Worm (Caenorhabditis elegans) whole organism, L3 larva: Measurements from ENCODE around the gene F46H5.2.

Experiments
- R02D3.7 ChIP-seq: fragments of 150-350 bp; optimal IDR thresholded peaks from 2 replicates; lab custom pipeline; 2014; ENCODE audit warnings: missing biosample characterization, missing genetic modification characterization
- ZK546.5 ChIP-seq: sonication (generic microtip); optimal IDR thresholded peaks from 2 replicates; lab custom pipeline; 2017; ENCODE audit warnings: missing biosample characterization, missing genetic modification characterization
- aly-2 ChIP-seq: fragments of 150-350 bp; optimal IDR thresholded peaks from 2 replicates; lab custom pipeline; 2014; ENCODE audit warnings: missing biosample characterization, missing genetic modification characterization
- ama-1 ChIP-seq: fragments of 150-350 bp; optimal IDR thresholded peaks from 2 replicates; lab custom pipeline; 2018
- ceh-16 ChIP-seq: sonication (generic microtip); optimal IDR thresholded peaks from 2 replicates; lab custom pipeline; 2017; ENCODE audit warnings: missing biosample characterization, missing genetic modification characterization
- ceh-28 ChIP-seq: fragments of 150-350 bp; optimal IDR thresholded peaks from 2 replicates; lab custom pipeline; 2014; ENCODE audit warnings: missing biosample characterization, missing genetic modification reagents, missing genetic modification characterization
- ceh-82 ChIP-seq: fragments of 150-350 bp; optimal IDR thresholded peaks from 2 replicates; lab custom pipeline; 2014; ENCODE audit warnings: missing biosample characterization, missing genetic modification characterization
- ceh-9 ChIP-seq: sonication (generic microtip); optimal IDR thresholded peaks from 2 replicates; lab custom pipeline; 2018; ENCODE audit warnings: missing biosample characterization, missing genetic modification characterization
- daf-12 ChIP-seq: fragments of 150-350 bp; optimal IDR thresholded peaks from 2 replicates; lab custom pipeline; 2014; ENCODE audit warnings: missing biosample characterization, missing genetic modification reagents, missing genetic modification characterization
- egl-27 ChIP-seq: sonication (generic microtip); optimal IDR thresholded peaks from 4 replicates; lab custom pipeline; 2017; ENCODE audit warnings: missing biosample characterization, missing genetic modification reagents, missing genetic modification characterization
- egl-5 ChIP-seq: fragments of 150-350 bp; optimal IDR thresholded peaks from 2 replicates; lab custom pipeline; 2017; ENCODE audit warnings: missing biosample characterization, missing genetic modification reagents, missing genetic modification characterization, inconsistent platforms
- elt-1 ChIP-seq: fragments of 150-350 bp; optimal IDR thresholded peaks from 2 replicates; lab custom pipeline; 2014; ENCODE audit warnings: missing biosample characterization, missing genetic modification characterization
- elt-2 ChIP-seq: sonication (generic microtip); optimal IDR thresholded peaks from 2 replicates; lab custom pipeline; 2016; ENCODE audit warnings: missing genetic modification reagents, mild to moderate bottlenecking, missing genetic modification characterization, missing compliant biosample characterization
- elt-3 ChIP-seq, 3 experiments: fragments of 150-350 bp in 1 of 3; sonication (generic microtip) in 2 of 3; optimal IDR thresholded peaks; 2 replicates in 2 of 3; 4 replicates in 1 of 3; lab custom pipeline; 2014 to 2017; ENCODE audit warnings: missing biosample characterization in 3 of 3, missing genetic modification characterization in 3 of 3
- eor-1 ChIP-seq, 2 experiments: fragments of 150-350 bp; optimal IDR thresholded peaks; 2 replicates each; lab custom pipeline; 2014 to 2018; ENCODE audit warnings: missing biosample characterization in 2 of 2, missing genetic modification characterization in 2 of 2
- fkh-10 ChIP-seq: sonication (generic microtip); optimal IDR thresholded peaks from 2 replicates; lab custom pipeline; 2017; ENCODE audit warnings: missing biosample characterization, missing genetic modification reagents, missing genetic modification characterization
- fkh-2 ChIP-seq: fragments of 150-350 bp; optimal IDR thresholded peaks from 2 replicates; lab custom pipeline; 2014; ENCODE audit warnings: missing biosample characterization, missing genetic modification reagents, missing genetic modification characterization
- fos-1 ChIP-seq: fragments of 150-350 bp; optimal IDR thresholded peaks from 2 replicates; lab custom pipeline; 2014; ENCODE audit warnings: missing biosample characterization, missing genetic modification characterization
- hmg-11 ChIP-seq: sonication (generic microtip); optimal IDR thresholded peaks from 2 replicates; lab custom pipeline; 2016; ENCODE audit warnings: missing genetic modification characterization, missing compliant biosample characterization
- jun-1 ChIP-seq: fragments of 150-350 bp; optimal IDR thresholded peaks from 2 replicates; lab custom pipeline; 2014; ENCODE audit warnings: missing biosample characterization, missing genetic modification reagents, missing genetic modification characterization
- lin-15B ChIP-seq: fragments of 150-350 bp; optimal IDR thresholded peaks from 2 replicates; lab custom pipeline; 2014; ENCODE audit warnings: missing biosample characterization, missing genetic modification characterization
- lin-39 ChIP-seq: fragments of 150-350 bp; optimal IDR thresholded peaks from 2 replicates; lab custom pipeline; 2018; ENCODE audit warnings: missing biosample characterization, missing genetic modification reagents, missing genetic modification characterization
- lsy-12 ChIP-seq: sonication (generic microtip); optimal IDR thresholded peaks from 2 replicates; lab custom pipeline; 2016; ENCODE audit warnings: mild to moderate bottlenecking, missing genetic modification characterization, missing compliant biosample characterization
- mdl-1 ChIP-seq: fragments of 150-350 bp; optimal IDR thresholded peaks from 2 replicates; lab custom pipeline; 2014; ENCODE audit warnings: missing biosample characterization, missing genetic modification characterization
- mml-1 ChIP-seq: fragments of 150-350 bp; sonication (generic microtip); optimal IDR thresholded peaks from 3 replicates; lab custom pipeline; 2014; ENCODE audit warnings: missing biosample characterization, missing genetic modification characterization
- nhr-11 ChIP-seq: fragments of 150-350 bp; optimal IDR thresholded peaks from 2 replicates; lab custom pipeline; 2014; ENCODE audit warnings: missing biosample characterization, missing genetic modification characterization
- nhr-12 ChIP-seq: fragments of 150-350 bp; optimal IDR thresholded peaks from 2 replicates; lab custom pipeline; 2014; ENCODE audit warnings: missing biosample characterization, missing genetic modification characterization
- nhr-23 ChIP-seq: fragments of 150-350 bp; optimal IDR thresholded peaks from 2 replicates; lab custom pipeline; 2014; ENCODE audit warnings: missing biosample characterization, missing genetic modification reagents, missing genetic modification characterization
- nhr-237 ChIP-seq: fragments of 150-350 bp; optimal IDR thresholded peaks from 2 replicates; lab custom pipeline; 2014; ENCODE audit warnings: missing biosample characterization, missing genetic modification characterization
- nhr-25 ChIP-seq: sonication (generic microtip); optimal IDR thresholded peaks from 2 replicates; lab custom pipeline; 2017; ENCODE audit warnings: missing biosample characterization, missing genetic modification characterization
- nhr-28 ChIP-seq: fragments of 150-350 bp; optimal IDR thresholded peaks from 2 replicates; lab custom pipeline; 2014; ENCODE audit warnings: missing biosample characterization, missing genetic modification characterization
- nhr-43 ChIP-seq: sonication (generic microtip); optimal IDR thresholded peaks from 2 replicates; lab custom pipeline; 2016; ENCODE audit warnings: mild to moderate bottlenecking, missing genetic modification characterization, missing compliant biosample characterization; ENCODE audit not compliant: poor library complexity, severe bottlenecking
- nhr-67 ChIP-seq: fragments of 150-350 bp; optimal IDR thresholded peaks from 2 replicates; lab custom pipeline; 2014; ENCODE audit warnings: missing biosample characterization, missing genetic modification characterization
- nhr-76 ChIP-seq: fragments of 150-350 bp; sonication (generic microtip); optimal IDR thresholded peaks from 5 replicates; lab custom pipeline; 2014; ENCODE audit warnings: missing biosample characterization, missing genetic modification characterization
- nhr-77 ChIP-seq: fragments of 150-350 bp; optimal IDR thresholded peaks from 2 replicates; lab custom pipeline; 2014; ENCODE audit warnings: missing biosample characterization, missing genetic modification characterization
- pha-4 ChIP-seq: fragments of 150-350 bp; optimal IDR thresholded peaks from 2 replicates; lab custom pipeline; 2014; ENCODE audit warnings: missing biosample characterization, missing genetic modification reagents, missing genetic modification characterization
- pqm-1 ChIP-seq: fragments of 150-350 bp; optimal IDR thresholded peaks from 2 replicates; lab custom pipeline; 2017; ENCODE audit warnings: missing biosample characterization, missing genetic modification characterization, inconsistent platforms
- sea-2 ChIP-seq: fragments of 150-350 bp; sonication (generic microtip); optimal IDR thresholded peaks from 4 replicates; lab custom pipeline; 2014; ENCODE audit warnings: missing biosample characterization, missing genetic modification reagents, missing genetic modification characterization
- skn-1 ChIP-seq: fragments of 150-350 bp; optimal IDR thresholded peaks from 2 replicates; lab custom pipeline; 2014; ENCODE audit warnings: missing biosample characterization, missing genetic modification characterization
- snpc-4 ChIP-seq: fragments of 150-350 bp; optimal IDR thresholded peaks from 2 replicates; lab custom pipeline; 2014; ENCODE audit warnings: missing biosample characterization, missing genetic modification characterization
- tbx-2 ChIP-seq: sonication (generic microtip); optimal IDR thresholded peaks from 2 replicates; lab custom pipeline; 2016; ENCODE audit warnings: mild to moderate bottlenecking, missing genetic modification characterization, missing compliant biosample characterization
- unc-39 ChIP-seq: sonication (generic microtip); optimal IDR thresholded peaks from 4 replicates; lab custom pipeline; 2017; ENCODE audit warnings: missing biosample characterization, missing genetic modification characterization
- unc-62 ChIP-seq: fragments of 150-350 bp; sonication (generic microtip); optimal IDR thresholded peaks from 4 replicates; lab custom pipeline; 2014; ENCODE audit warnings: missing biosample characterization, missing genetic modification reagents, missing genetic modification characterization
- zag-1 ChIP-seq: fragments of 150-350 bp; optimal IDR thresholded peaks from 2 replicates; lab custom pipeline; 2014; ENCODE audit warnings: missing biosample characterization, missing genetic modification characterization
- ztf-11 ChIP-seq: fragments of 150-350 bp; optimal IDR thresholded peaks from 2 replicates; lab custom pipeline; 2014; ENCODE audit warnings: missing biosample characterization, missing genetic modification characterization
- ztf-4 ChIP-seq: fragments of 150-350 bp; optimal IDR thresholded peaks from 2 replicates; lab custom pipeline; 2014; ENCODE audit warnings: missing biosample characterization, missing genetic modification characterization

F46H5.2 gene

ce11 chrX:7233127-7234073 lies 32.0 kb upstream of the F46H5.2 start:
- TF ChIP-seq elt-2 (tag; lab: Kevin White, UChicago), result peak; percentile 73
- TF ChIP-seq elt-1 (tag; lab: Kevin White, UChicago), result no peak
- TF ChIP-seq hmg-11 (tag; lab: Kevin White, UChicago), result no peak
- TF ChIP-seq, all 47 proteins: peak for 1

DNA sequence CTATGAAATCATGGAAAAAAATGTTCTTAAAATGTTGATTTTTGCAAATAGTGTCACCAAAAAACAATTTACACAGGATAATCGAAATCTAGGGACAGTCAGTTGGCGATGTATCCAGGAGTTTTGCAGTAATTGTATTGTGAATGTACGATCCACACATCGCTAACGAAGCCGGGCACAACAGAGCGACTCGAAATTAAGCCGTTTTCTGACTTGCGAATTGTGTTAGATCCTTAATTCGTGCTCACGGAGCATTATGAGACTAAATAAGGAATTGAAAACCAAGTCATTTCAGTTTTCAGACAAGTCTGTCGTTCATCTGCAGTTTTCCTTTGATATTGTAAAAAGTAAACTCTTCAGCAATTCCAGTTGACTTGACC lies 31.4 kb upstream of the F46H5.2 start:
- TF ChIP-seq elt-1 (tag; lab: Kevin White, UChicago), result no peak
- no peak for TF ChIP-seq pha-4
- TF ChIP-seq pqm-1, result no peak
- TF ChIP-seq ztf-4 (tag; lab: Kevin White, UChicago), result no peak
- TF ChIP-seq fos-1, result no peak
- TF ChIP-seq nhr-25 (tag; lab: Kevin White, UChicago), result no peak
- no peak for TF ChIP-seq snpc-4
- TF ChIP-seq ceh-28 (tag; lab: Kevin White, UChicago), result no peak
- TF ChIP-seq nhr-28, result no peak
- no peak for TF ChIP-seq lin-39 (tag; lab: Kevin White, UChicago)
- no peak for TF ChIP-seq elt-3 (tag; optimal IDR thresholded peaks at IDR 0.05; lab: Kevin White, UChicago)
- no peak for TF ChIP-seq hmg-11 (tag; lab: Kevin White, UChicago)
- no peak for TF ChIP-seq skn-1
- TF ChIP-seq ZK546.5 (tag; lab: Kevin White, UChicago), result no peak
- no peak for TF ChIP-seq zag-1 (tag; lab: Kevin White, UChicago)
- TF ChIP-seq lsy-12, result no peak
- no peak for TF ChIP-seq unc-39 (tag; lab: Kevin White, UChicago)
- TF ChIP-seq egl-5 (tag; lab: Kevin White, UChicago), result no peak
- no peak for TF ChIP-seq ztf-11

- TF ChIP-seq nhr-67 (tag; lab: Kevin White, UChicago) (no peak), mml-1 (tag; lab: Kevin White, UChicago) (no peak), hmg-11 (tag; lab: Kevin White, UChicago) (peak; percentile 55), ceh-82 (no peak), nhr-237 (no peak), lsy-12 (peak; percentile 53), ceh-28 (tag; lab: Kevin White, UChicago) (no peak), ZK546.5 (tag; lab: Kevin White, UChicago) (no peak), unc-39 (tag; lab: Kevin White, UChicago) (peak; percentile 57), nhr-77 (tag; lab: Kevin White, UChicago) (no peak), lin-15B (no peak), nhr-25 (tag; lab: Kevin White, UChicago) (no peak), egl-27 (tag; lab: Kevin White, UChicago) (no peak), nhr-12 (tag; lab: Kevin White, UChicago) (no peak), aly-2 (tag; lab: Kevin White, UChicago) (no peak), fkh-2 (peak; percentile 44), daf-12 (tag; lab: Kevin White, UChicago) (no peak), elt-3 (tag; optimal IDR thresholded peaks at IDR 0.05; lab: Kevin White, UChicago) (no peak), ztf-4 (tag; lab: Kevin White, UChicago) (no peak), zag-1 (tag; lab: Kevin White, UChicago) (peak; percentile 17), mdl-1 (no peak), ceh-16 (tag; lab: Kevin White, UChicago) (no peak), ztf-11 (no peak), nhr-76 (no peak), snpc-4 (no peak), R02D3.7 (tag; lab: Kevin White, UChicago) (no peak), nhr-43 (tag; lab: Kevin White, UChicago) (no peak), fos-1 (no peak), eor-1 (tag; optimal IDR thresholded peaks at IDR 0.05; lab: Kevin White, UChicago) (no peak), jun-1 (tag; lab: Kevin White, UChicago) (no peak), fkh-10 (GFP tag; lab: Kevin White, UChicago) (peak; percentile 92), sea-2 (no peak), nhr-23 (tag; lab: Kevin White, UChicago) (no peak), pha-4 (peak; percentile 38), ama-1 (lab: Kevin White, UChicago) (peak; percentile 41), elt-2 (tag; lab: Kevin White, UChicago) (peak; percentile 38), skn-1 (no peak), pqm-1 (no peak), elt-1 (tag; lab: Kevin White, UChicago) (no peak), ceh-9 (no peak), tbx-2 (peak; percentile 33), unc-62 (GFP tag; lab: Kevin White, UChicago) (no peak), egl-5 (tag; lab: Kevin White, UChicago) (peak; percentile 41), lin-39 (tag; lab: Kevin White, UChicago) (peak; percentile 58), nhr-11 (tag; lab: Kevin White, UChicago) (no peak)
These were observed 30.7 kb upstream of the F46H5.2 start for ce11 chrX:7234723-7235203.
